Worm (Caenorhabditis elegans) whole organism, midembryonic: ENCODE results near the gene F12A10.1.

Experiments
- T22C8.4 ChIP-seq: fragments of 200-800 bp; sonication (Bioruptor generic); IDR thresholded peaks from 2 replicates; pipeline ENCODE4 v1.3.6; 2022; ENCODE audit warnings: missing genetic modification characterization, missing compliant biosample characterization
- cog-1 ChIP-seq: sonication (generic microtip); optimal IDR thresholded peaks from 2 replicates; lab custom pipeline; 2016; ENCODE audit warnings: missing genetic modification characterization, missing compliant biosample characterization
- flt-1 ChIP-seq: fragments of 200-800 bp; sonication (Bioruptor generic); IDR thresholded peaks from 2 replicates; pipeline ENCODE4 v1.3.6; 2022; ENCODE audit warnings: missing genetic modification characterization, missing compliant biosample characterization
- med-1 ChIP-seq: sonication (generic microtip); optimal IDR thresholded peaks from 2 replicates; lab custom pipeline; 2017; ENCODE audit warnings: missing genetic modification characterization, mild to moderate bottlenecking, missing compliant biosample characterization, antibody characterized with exemption, missing genetic modification reagents; ENCODE audit not compliant: insufficient read depth
- ref-1 ChIP-seq: fragments of 200-800 bp; sonication (Bioruptor generic); conservative IDR thresholded peaks from 2 replicates; pipeline ENCODE4 v1.3.6; 2022; ENCODE audit warnings: missing genetic modification reagents, missing genetic modification characterization, missing compliant biosample characterization
- tab-1 ChIP-seq: fragments of 200-800 bp; sonication (Bioruptor generic); IDR thresholded peaks from 2 replicates; pipeline ENCODE4 v1.3.6; 2022; ENCODE audit warnings: missing genetic modification characterization, missing compliant biosample characterization
- ztf-23 ChIP-seq: fragments of 200-800 bp; sonication (Bioruptor generic); IDR thresholded peaks from 2 replicates; pipeline ENCODE4 v1.3.6; 2022; ENCODE audit warnings: missing genetic modification reagents, missing genetic modification characterization, missing compliant biosample characterization
- ztf-29 ChIP-seq: fragments of 200-800 bp; sonication (Bioruptor generic); IDR thresholded peaks from 2 replicates; pipeline ENCODE4 v1.3.6; 2022; ENCODE audit warnings: missing genetic modification reagents, missing genetic modification characterization, missing compliant biosample characterization

DNA sequence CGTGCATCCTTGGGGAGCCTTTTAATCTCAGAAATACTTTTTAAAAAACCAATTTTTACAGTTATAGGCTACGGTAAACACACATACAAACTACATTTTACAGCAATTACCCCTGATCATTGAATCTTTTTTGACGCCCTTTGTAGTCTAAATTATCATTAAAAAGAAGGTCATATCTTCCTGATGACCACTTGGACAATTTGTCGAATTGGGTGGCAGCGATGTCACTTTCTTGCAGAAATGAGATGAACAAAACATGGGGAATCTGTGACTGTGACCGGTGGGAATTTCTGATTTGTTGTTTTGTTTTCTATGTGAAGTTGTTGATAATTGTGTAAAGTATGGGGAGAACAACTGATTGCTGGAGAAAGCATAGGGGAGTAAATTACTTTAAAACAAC lies 46.7 kb upstream of the F12A10.1 start:
- no peak for TF ChIP-seq flt-1 (GFP tag; lab: Robert Waterston, UW)
- TF ChIP-seq med-1 (GFP tag; lab: Kevin White, UChicago): no peak
- no peak for TF ChIP-seq ref-1 (GFP tag; lab: Robert Waterston, UW)
- TF ChIP-seq ztf-23 (GFP tag; lab: Robert Waterston, UW): no peak
- no peak for TF ChIP-seq ztf-29
- no peak for TF ChIP-seq T22C8.4 (GFP tag; lab: Robert Waterston, UW)
- TF ChIP-seq cog-1: no peak
- no peak for TF ChIP-seq tab-1 (GFP tag; lab: Robert Waterston, UW)
